Worm (Caenorhabditis elegans) whole organism, L1 larva: Measurements from ENCODE around the gene emg-1.

ENCODE experiments used
- F16B12.6 ChIP-seq: fragments of 150-350 bp; optimal IDR thresholded peaks from 2 replicates; lab custom pipeline; 2014; ENCODE audit warnings: missing biosample characterization, missing genetic modification characterization
- blmp-1 ChIP-seq: fragments of 150-350 bp; optimal IDR thresholded peaks from 2 replicates; lab custom pipeline; 2014; ENCODE audit warnings: missing biosample characterization, missing genetic modification characterization
- jun-1 ChIP-seq: fragments of 150-350 bp; optimal IDR thresholded peaks from 2 replicates; lab custom pipeline; 2014; ENCODE audit warnings: missing biosample characterization, missing genetic modification reagents, missing genetic modification characterization
- nhr-77 ChIP-seq: fragments of 150-350 bp; optimal IDR thresholded peaks from 2 replicates; lab custom pipeline; 2014; ENCODE audit warnings: missing biosample characterization, missing genetic modification characterization
- nhr-85 ChIP-seq: sonication (generic microtip); peaks from one replicate; lab custom pipeline; 2016; ENCODE audit warnings: missing genetic modification characterization, inconsistent platforms, missing compliant biosample characterization
- unc-62 ChIP-seq: fragments of 150-350 bp; optimal IDR thresholded peaks from 2 replicates; lab custom pipeline; 2014; ENCODE audit warnings: missing biosample characterization, missing genetic modification reagents, missing genetic modification characterization

DNA sequence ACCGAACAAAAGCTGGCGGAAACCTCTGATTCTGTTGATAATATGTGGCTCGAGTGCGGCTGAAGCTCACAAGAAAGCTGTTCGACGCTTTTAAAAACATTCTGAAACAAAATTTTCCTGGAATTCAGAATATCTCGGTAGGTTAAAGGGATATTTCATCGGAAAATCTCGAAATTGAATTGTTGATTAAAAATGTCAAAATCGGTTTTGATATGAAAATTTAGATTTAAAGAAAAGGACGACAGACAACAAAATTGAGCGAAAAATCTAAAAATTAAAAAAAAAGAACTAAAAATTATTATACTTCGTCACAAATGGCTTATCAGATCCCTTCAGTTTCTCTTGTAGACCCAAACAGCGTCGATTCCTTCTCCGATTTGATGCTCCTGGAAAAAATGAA is 51.1 kb downstream of the emg-1 start, which contains the start of gene Y39A1A.20:
- TF ChIP-seq nhr-77 (tag; lab: Kevin White, UChicago) (no peak), F16B12.6 (tag; lab: Kevin White, UChicago) (no peak), jun-1 (tag; lab: Kevin White, UChicago) (no peak), blmp-1 (tag; lab: Kevin White, UChicago) (no peak), nhr-85 (no peak), unc-62 (GFP tag; lab: Kevin White, UChicago) (no peak)
